Fruit fly (Drosophila melanogaster): ENCODE results near the gene CG43965.
A peak's percentile ranks its signal among the peaks of the same experiment; 100 is the strongest.

The CG43965 gene

DNA sequence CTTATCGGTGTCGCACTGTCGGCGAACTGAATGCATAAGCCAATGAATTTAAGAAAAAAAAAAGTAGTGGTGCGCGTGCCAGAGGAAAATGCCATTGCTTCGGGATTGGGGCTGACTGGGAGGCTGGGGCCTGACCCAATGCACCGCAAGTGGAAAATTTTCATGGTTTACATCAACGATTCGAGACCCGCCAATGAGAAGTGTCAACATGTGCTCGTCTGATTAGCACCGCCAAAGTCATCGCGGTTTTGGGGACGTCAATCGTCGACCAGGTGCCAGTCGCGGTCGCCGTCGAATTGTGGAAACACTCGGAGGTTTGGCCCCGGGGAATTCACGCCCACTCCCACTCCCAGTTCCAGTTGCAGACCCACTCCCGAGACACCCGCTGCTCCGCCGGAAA is 41.8 kb downstream of the CG43965 start:
- no peak for TF ChIP-seq Rel (GFP tag; optimal IDR thresholded peaks at IDR 0.05)
- TF ChIP-seq Rel (tag; optimal IDR thresholded peaks at IDR 0.05) = peak; percentile 49
- no peak for TF ChIP-seq OdsH (GFP tag; optimal IDR thresholded peaks at IDR 0.05)
- peak; percentile 12 for TF ChIP-seq br (GFP tag; optimal IDR thresholded peaks at IDR 0.05)
- TF ChIP-seq h (GFP tag; optimal IDR thresholded peaks at IDR 0.05) = peak; percentile 75

DNA sequence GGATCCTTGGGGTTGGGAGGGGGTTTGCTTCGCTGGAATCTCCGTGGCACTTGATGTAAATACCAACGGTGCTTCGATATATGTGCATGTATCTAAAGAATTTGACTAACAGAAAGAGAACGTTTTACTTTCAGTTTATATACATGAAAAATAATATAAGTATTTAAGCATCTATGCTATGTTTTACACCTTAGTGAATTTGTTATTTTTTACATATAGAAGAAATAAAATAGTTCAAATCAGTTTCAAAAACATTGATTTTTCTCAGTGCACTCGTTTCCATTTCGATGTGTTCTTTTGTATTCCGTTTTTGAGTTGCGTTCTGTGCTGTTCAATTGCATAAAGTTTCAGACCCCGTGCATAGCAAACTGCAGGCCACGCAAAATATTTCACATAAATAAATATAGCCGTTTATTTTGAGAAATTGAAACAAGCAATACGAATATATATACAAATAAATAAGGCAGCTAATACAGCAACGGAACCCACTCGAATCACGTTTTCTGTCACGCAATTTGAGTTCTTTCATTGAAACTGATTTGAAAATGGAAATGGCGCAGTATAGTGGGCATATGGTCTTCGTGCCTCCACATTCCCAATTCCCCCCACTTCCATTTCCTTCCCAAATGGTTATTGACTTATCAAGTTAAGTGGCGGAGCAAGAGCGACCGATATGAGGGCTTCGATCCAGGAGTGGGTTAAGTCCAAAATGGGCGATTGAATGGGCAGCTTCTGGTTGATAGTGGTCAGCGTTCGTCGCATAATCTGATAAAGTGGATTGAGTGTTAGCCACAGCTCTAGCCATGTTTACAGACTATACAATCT is 42.8 kb downstream of the CG43965 start:
- no peak for TF ChIP-seq Hr78 (GFP tag; optimal IDR thresholded peaks at IDR 0.05)
- no peak for TF ChIP-seq Hr83 (GFP tag; optimal IDR thresholded peaks at IDR 0.05; ENCODE audit: poor library complexity, severe bottlenecking)
- peak; percentile 19 for TF ChIP-seq Hnf4 (GFP tag; optimal IDR thresholded peaks at IDR 0.05)
- TF ChIP-seq N (GFP tag; optimal IDR thresholded peaks at IDR 0.05) = no peak
- peak; percentile 89 for TF ChIP-seq h (GFP tag; optimal IDR thresholded peaks at IDR 0.05)
- no peak for TF ChIP-seq CrebA (GFP tag; optimal IDR thresholded peaks at IDR 0.05; ENCODE audit: borderline replicate concordance)
- TF ChIP-seq foxo (GFP tag; optimal IDR thresholded peaks at IDR 0.05) = peak in 1 of 2 experiments; percentile 8
- TF ChIP-seq psq (GFP tag; optimal IDR thresholded peaks at IDR 0.05) = peak; percentile 15
- TF ChIP-seq Rel (GFP tag; optimal IDR thresholded peaks at IDR 0.05) = no peak
- peak; percentile 73 for TF ChIP-seq Rel (tag; optimal IDR thresholded peaks at IDR 0.05)

DNA sequence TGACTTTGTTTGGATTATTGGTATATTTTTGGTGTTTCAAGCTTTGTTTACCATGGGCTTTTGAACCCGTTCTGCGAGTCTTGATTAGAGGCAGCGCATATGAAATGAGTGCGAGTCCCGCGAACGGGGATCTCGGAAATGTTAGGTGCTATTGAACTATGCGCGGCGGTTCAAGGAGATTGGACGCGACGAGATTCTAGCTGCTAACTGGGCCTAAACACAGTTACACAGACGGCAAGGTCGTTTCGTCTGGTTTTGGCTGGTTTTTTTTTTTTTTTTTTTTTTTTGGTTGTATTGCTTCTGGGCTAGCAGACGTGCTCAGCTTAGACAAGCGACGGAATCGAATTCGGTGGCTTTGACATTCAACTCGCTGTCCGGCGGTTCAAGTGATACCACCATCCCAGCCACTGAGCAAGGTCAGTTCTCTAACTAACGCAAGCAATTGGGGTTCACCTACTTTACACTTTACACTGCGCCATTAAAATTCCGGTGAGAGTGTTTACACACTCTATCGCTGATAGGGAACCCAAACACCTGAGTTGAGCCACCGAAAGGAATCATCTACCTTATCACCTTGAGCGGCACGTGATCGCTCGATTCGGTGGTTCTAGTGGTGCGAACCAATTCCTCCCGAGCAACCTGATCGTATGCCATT is 43.6 kb downstream of the CG43965 start:
- TF ChIP-seq Rel (GFP tag; optimal IDR thresholded peaks at IDR 0.05) (no peak), Rel (tag; optimal IDR thresholded peaks at IDR 0.05) (peak; percentile 54), Sp1 (GFP tag; optimal IDR thresholded peaks at IDR 0.05) (no peak), Dfd (GFP tag; optimal IDR thresholded peaks at IDR 0.05) (no peak)

DNA sequence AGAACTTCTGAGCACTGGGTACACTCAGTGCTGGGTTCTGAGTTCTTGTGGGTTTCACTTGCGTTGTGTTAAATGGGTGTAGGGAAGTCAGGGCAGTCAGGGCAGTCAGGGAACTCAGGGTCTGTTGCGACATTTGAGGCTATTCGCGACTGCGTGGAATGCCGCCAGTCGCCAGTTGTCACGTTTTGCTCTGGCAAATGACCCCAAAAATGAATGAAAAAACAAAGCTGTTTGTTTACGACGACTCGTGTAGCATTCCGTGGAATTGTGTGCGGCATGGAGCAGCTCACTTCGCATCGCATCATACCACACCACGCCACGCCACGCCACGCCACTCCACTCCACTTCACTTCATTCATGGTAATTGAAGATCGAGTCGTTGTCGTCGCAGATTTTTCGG is 44.3 kb downstream of the CG43965 start:
- TF ChIP-seq foxo (GFP tag; optimal IDR thresholded peaks at IDR 0.05) (peak in 1 of 2 experiments; percentile 18), Rel (GFP tag; optimal IDR thresholded peaks at IDR 0.05) (no peak), Rel (tag; optimal IDR thresholded peaks at IDR 0.05) (peak; percentile 27), OdsH (GFP tag; optimal IDR thresholded peaks at IDR 0.05) (no peak), tai (GFP tag; optimal IDR thresholded peaks at IDR 0.05) (no peak), h (GFP tag; optimal IDR thresholded peaks at IDR 0.05) (peak; percentile 55)

- no peak for TF ChIP-seq dmrt93B (GFP tag; optimal IDR thresholded peaks at IDR 0.05)
- TF ChIP-seq tai (GFP tag; optimal IDR thresholded peaks at IDR 0.05) = no peak
- no peak for TF ChIP-seq Dif (GFP tag; optimal IDR thresholded peaks at IDR 0.05; ENCODE audit: partially characterized antibody)
- TF ChIP-seq Abd-B (GFP tag; optimal IDR thresholded peaks at IDR 0.05) = no peak
These were observed 45.2 kb downstream of the CG43965 start for dm6 chr3L:8680353-8680752.

DNA sequence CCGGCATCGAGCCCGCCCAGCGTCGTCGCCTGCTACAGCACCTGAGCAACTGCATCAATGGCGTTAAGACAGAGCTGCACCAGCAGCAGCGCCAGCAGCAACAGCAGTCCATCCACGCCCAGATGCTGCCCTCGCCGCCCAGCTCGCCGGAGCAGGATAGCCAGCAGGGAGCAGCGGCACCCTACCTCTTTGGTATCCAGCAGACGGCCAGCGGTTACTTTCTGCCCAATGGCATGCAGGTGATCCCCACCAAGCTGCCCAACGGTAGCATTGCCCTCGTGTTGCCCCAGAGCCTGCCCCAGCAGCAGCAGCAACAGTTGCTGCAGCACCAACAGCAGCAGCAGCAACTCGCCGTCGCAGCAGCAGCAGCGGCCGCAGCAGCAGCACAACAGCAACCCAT is 47.8 kb downstream of the CG43965 start:
- TF ChIP-seq sv (GFP tag; optimal IDR thresholded peaks at IDR 0.05) (no peak), tai (GFP tag; optimal IDR thresholded peaks at IDR 0.05) (no peak), Myc (optimal IDR thresholded peaks at IDR 0.05) (no peak), brk (GFP tag; optimal IDR thresholded peaks at IDR 0.05) (no peak), dmrt93B (GFP tag; optimal IDR thresholded peaks at IDR 0.05) (no peak), woc (GFP tag; optimal IDR thresholded peaks at IDR 0.05) (no peak), jim (GFP tag; optimal IDR thresholded peaks at IDR 0.05) (no peak), GATAd (GFP tag; optimal IDR thresholded peaks at IDR 0.05) (no peak), Jra (GFP tag; optimal IDR thresholded peaks at IDR 0.05) (no peak), OdsH (GFP tag; optimal IDR thresholded peaks at IDR 0.05) (no peak), Vsx2 (GFP tag; optimal IDR thresholded peaks at IDR 0.05; ENCODE audit: partially characterized antibody) (no peak), CrebA (GFP tag; optimal IDR thresholded peaks at IDR 0.05; ENCODE audit: borderline replicate concordance) (no peak)

DNA sequence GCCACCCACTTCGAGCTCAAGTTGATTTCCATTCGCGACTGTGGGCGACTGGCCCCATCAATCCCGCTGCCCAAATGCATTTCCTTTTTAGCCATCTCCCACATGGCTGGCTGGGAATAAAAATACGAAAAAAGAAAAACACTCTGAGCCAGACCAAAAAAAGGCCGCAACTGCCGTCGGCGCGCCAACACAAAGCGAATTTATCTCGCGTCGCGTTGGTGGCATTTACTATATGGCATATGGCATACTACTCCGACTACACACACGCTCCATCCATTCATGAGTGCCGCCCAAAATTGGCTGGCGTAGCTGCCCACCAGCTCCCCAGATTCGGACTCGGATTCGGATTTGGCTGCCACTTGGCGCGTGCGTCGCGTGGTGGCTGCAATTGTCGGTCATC is 49.1 kb downstream of the CG43965 start:
- TF ChIP-seq br (GFP tag; optimal IDR thresholded peaks at IDR 0.05) (no peak), lola (GFP tag; optimal IDR thresholded peaks at IDR 0.05) (no peak), CG32264 (GFP tag; optimal IDR thresholded peaks at IDR 0.05) (no peak), woc (GFP tag; optimal IDR thresholded peaks at IDR 0.05) (no peak), HLH106 (tag; optimal IDR thresholded peaks at IDR 0.05) (no peak), Hnf4 (GFP tag; optimal IDR thresholded peaks at IDR 0.05) (no peak), Dfd (GFP tag; optimal IDR thresholded peaks at IDR 0.05) (no peak), sv (GFP tag; optimal IDR thresholded peaks at IDR 0.05) (no peak), tai (GFP tag; optimal IDR thresholded peaks at IDR 0.05) (no peak)
